Fruit fly (Drosophila melanogaster) whole organism, embryonic: Measurements from ENCODE around the gene yellow-e3.

ENCODE experiments used
- Ada2b ChIP-seq: fragments of 200-800 bp; sonication (Bioruptor generic); IDR thresholded peaks from 2 replicates; pipeline ENCODE4 v1.3.6; 2022; ENCODE audit warnings: missing biosample characterization, missing genetic modification characterization
- Antp ChIP-seq: fragments of 200-800 bp; sonication (Bioruptor generic); optimal IDR thresholded peaks from 3 replicates; lab custom pipeline; 2016; ENCODE audit warnings: missing biosample characterization, missing genetic modification characterization
- Bgb ChIP-seq: fragments of 200-800 bp; sonication (Bioruptor generic); IDR thresholded peaks from 2 replicates; pipeline ENCODE4 v1.3.6; 2022; ENCODE audit warnings: missing biosample characterization, missing genetic modification characterization; ENCODE audit not compliant: partially characterized antibody
- CG11247 ChIP-seq: fragments of 200-800 bp; sonication (Bioruptor generic); IDR thresholded peaks from 2 replicates; pipeline ENCODE4 v1.3.6; 2022; ENCODE audit warnings: missing biosample characterization, missing genetic modification characterization
- CG1233 ChIP-seq: fragments of 200-800 bp; sonication (Bioruptor generic); optimal IDR thresholded peaks from 4 replicates; lab custom pipeline; 2018; ENCODE audit warnings: missing biosample characterization, mild to moderate bottlenecking, missing genetic modification characterization
- CG13624 ChIP-seq: fragments of 200-800 bp; sonication (Bioruptor generic); optimal IDR thresholded peaks from 2 replicates; lab custom pipeline; 2016; ENCODE audit warnings: missing biosample characterization, missing genetic modification characterization
- CG15011 ChIP-seq: fragments of 200-800 bp; sonication (Bioruptor generic); optimal IDR thresholded peaks from 3 replicates; lab custom pipeline; 2018; ENCODE audit warnings: missing biosample characterization, mild to moderate bottlenecking, missing genetic modification characterization
- CG15073 ChIP-seq: fragments of 200-800 bp; sonication (Bioruptor generic); optimal IDR thresholded peaks from 2 replicates; lab custom pipeline; 2016; ENCODE audit warnings: missing biosample characterization, missing genetic modification characterization
- CG18619 ChIP-seq: fragments of 200-800 bp; sonication (Bioruptor generic); optimal IDR thresholded peaks from 3 replicates; lab custom pipeline; 2017; ENCODE audit warnings: missing biosample characterization, mild to moderate bottlenecking, missing genetic modification characterization
- CG18764 ChIP-seq: fragments of 200-800 bp; sonication (Bioruptor generic); optimal IDR thresholded peaks from 3 replicates; lab custom pipeline; 2016; ENCODE audit warnings: missing biosample characterization, missing genetic modification characterization
- CG7271 ChIP-seq: fragments of 200-800 bp; sonication (Bioruptor generic); optimal IDR thresholded peaks from 2 replicates; lab custom pipeline; 2018; ENCODE audit warnings: missing biosample characterization, mild to moderate bottlenecking, missing genetic modification characterization, moderate library complexity
- CG7987 ChIP-seq: fragments of 200-800 bp; sonication (Bioruptor generic); optimal IDR thresholded peaks from 2 replicates; lab custom pipeline; 2018; ENCODE audit warnings: missing biosample characterization, mild to moderate bottlenecking, missing genetic modification characterization, moderate library complexity
- CG8765 ChIP-seq: fragments of 200-800 bp; sonication (Bioruptor generic); IDR thresholded peaks from 2 replicates; pipeline ENCODE4 v1.3.6; 2022; ENCODE audit warnings: missing biosample characterization, missing genetic modification characterization
- CG9437 ChIP-seq: fragments of 200-800 bp; sonication (Bioruptor generic); optimal IDR thresholded peaks from 2 replicates; lab custom pipeline; 2018; ENCODE audit warnings: missing biosample characterization, mild to moderate bottlenecking, missing genetic modification characterization
- Dad ChIP-seq: fragments of 200-800 bp; sonication (Bioruptor generic); optimal IDR thresholded peaks from 3 replicates; lab custom pipeline; 2016; ENCODE audit warnings: missing biosample characterization, missing genetic modification characterization
- Dbx ChIP-seq: fragments of 200-800 bp; sonication (Bioruptor generic); IDR thresholded peaks from 3 replicates; pipeline ENCODE4 v1.3.6; 2022; ENCODE audit warnings: missing biosample characterization, missing genetic modification characterization
- Elba2 ChIP-seq: fragments of 200-800 bp; sonication (Bioruptor generic); optimal IDR thresholded peaks from 3 replicates; lab custom pipeline; 2016; ENCODE audit warnings: missing biosample characterization, missing genetic modification characterization
- Fer2 ChIP-seq: fragments of 200-800 bp; sonication (Bioruptor generic); optimal IDR thresholded peaks from 2 replicates; lab custom pipeline; 2018; ENCODE audit warnings: missing biosample characterization, mild to moderate bottlenecking, missing genetic modification characterization, moderate library complexity
- Lpt ChIP-seq: fragments of >200 bp; optimal IDR thresholded peaks from 2 replicates; lab custom pipeline; 2018; ENCODE audit warnings: missing biosample characterization, missing genetic modification characterization
- Meics ChIP-seq: fragments of 200-800 bp; sonication (Bioruptor generic); optimal IDR thresholded peaks from 2 replicates; lab custom pipeline; 2017; ENCODE audit warnings: missing biosample characterization, mild to moderate bottlenecking, missing genetic modification characterization
- Nf-YB ChIP-seq: fragments of 200-800 bp; sonication (Bioruptor generic); optimal IDR thresholded peaks from 3 replicates; lab custom pipeline; 2019; ENCODE audit warnings: missing biosample characterization, mild to moderate bottlenecking, missing genetic modification characterization, moderate library complexity
- Ravus ChIP-seq: fragments of 200-800 bp; sonication (Bioruptor generic); IDR thresholded peaks from 2 replicates; pipeline ENCODE4 v1.3.6; 2022; ENCODE audit warnings: missing biosample characterization, missing genetic modification characterization
- Six4 ChIP-seq: fragments of 200-800 bp; sonication (Bioruptor generic); optimal IDR thresholded peaks from 2 replicates; lab custom pipeline; 2016; ENCODE audit warnings: missing biosample characterization, missing genetic modification characterization
- Sry-δ ChIP-seq: fragments of 200-800 bp; sonication (Bioruptor generic); optimal IDR thresholded peaks from 2 replicates; lab custom pipeline; 2016; ENCODE audit warnings: missing biosample characterization, missing genetic modification characterization
- Stat92E ChIP-seq, 3 experiments: fragments of >200 bp in 2 of 3; fragments of 200-800 bp in 1 of 3; sonication (Bioruptor generic) in 1 of 3; optimal IDR thresholded peaks; 2 replicates each; lab custom pipeline; 2017 to 2019; ENCODE audit warnings: missing biosample characterization in 3 of 3, missing genetic modification characterization in 3 of 3, mild to moderate bottlenecking in 1 of 3, moderate library complexity in 1 of 3
- ac ChIP-seq: fragments of 200-800 bp; sonication (Bioruptor generic); optimal IDR thresholded peaks from 3 replicates; lab custom pipeline; 2017; ENCODE audit warnings: missing biosample characterization, mild to moderate bottlenecking, missing genetic modification characterization
- al ChIP-seq: fragments of 200-800 bp; sonication (Bioruptor generic); IDR thresholded peaks from 2 replicates; pipeline ENCODE4 v1.3.6; 2022; ENCODE audit warnings: missing biosample characterization, missing genetic modification characterization
- ara ChIP-seq: fragments of 200-800 bp; sonication (Bioruptor generic); IDR thresholded peaks from 2 replicates; pipeline ENCODE4 v1.3.6; 2022; ENCODE audit warnings: missing biosample characterization, missing genetic modification characterization
- br ChIP-seq: fragments of >200 bp; optimal IDR thresholded peaks from 2 replicates; lab custom pipeline; 2017
- bsh ChIP-seq, 2 experiments: fragments of 200-800 bp; sonication (Bioruptor generic); optimal IDR thresholded peaks; 2 replicates each; lab custom pipeline; 2017 to 2018; ENCODE audit warnings: mild to moderate bottlenecking in 2 of 2, missing biosample characterization in 2 of 2, missing genetic modification characterization in 2 of 2, moderate library complexity in 1 of 2
- crc ChIP-seq: fragments of 200-800 bp; sonication (Bioruptor generic); optimal IDR thresholded peaks from 2 replicates; lab custom pipeline; 2016; ENCODE audit warnings: missing biosample characterization, missing genetic modification characterization
- dati ChIP-seq: fragments of 200-800 bp; sonication (Bioruptor generic); IDR thresholded peaks from 2 replicates; pipeline ENCODE4 v1.3.6; 2022; ENCODE audit warnings: missing biosample characterization, missing genetic modification characterization
- grn ChIP-seq: fragments of 200-800 bp; sonication (Bioruptor generic); optimal IDR thresholded peaks from 3 replicates; lab custom pipeline; 2017; ENCODE audit warnings: missing biosample characterization, missing genetic modification characterization
- ham ChIP-seq: fragments of 200-800 bp; sonication (Bioruptor generic); IDR thresholded peaks from 2 replicates; pipeline ENCODE4 v1.3.6; 2022; ENCODE audit warnings: missing biosample characterization, missing genetic modification characterization
- kah ChIP-seq: fragments of 200-800 bp; sonication (Bioruptor generic); optimal IDR thresholded peaks from 2 replicates; lab custom pipeline; 2018; ENCODE audit warnings: missing biosample characterization, mild to moderate bottlenecking, missing genetic modification characterization
- maf-S ChIP-seq: fragments of 200-800 bp; sonication (Bioruptor generic); optimal IDR thresholded peaks from 2 replicates; lab custom pipeline; 2016; ENCODE audit warnings: missing biosample characterization, missing genetic modification characterization
- nau ChIP-seq: fragments of 200-800 bp; sonication (Bioruptor generic); optimal IDR thresholded peaks from 3 replicates; lab custom pipeline; 2017; ENCODE audit warnings: missing biosample characterization, mild to moderate bottlenecking, missing genetic modification characterization, missing genetic modification reagents
- nom ChIP-seq: fragments of 200-800 bp; sonication (Bioruptor generic); optimal IDR thresholded peaks from 2 replicates; lab custom pipeline; 2017; ENCODE audit warnings: missing biosample characterization, missing genetic modification characterization, mild to moderate bottlenecking, moderate library complexity, missing genetic modification reagents
- odd ChIP-seq: fragments of 200-800 bp; sonication (Bioruptor generic); optimal IDR thresholded peaks from 2 replicates; lab custom pipeline; 2017; ENCODE audit warnings: missing biosample characterization, mild to moderate bottlenecking, missing genetic modification characterization
- pzg ChIP-seq: fragments of 200-800 bp; sonication (Bioruptor generic); optimal IDR thresholded peaks from 3 replicates; lab custom pipeline; 2018; ENCODE audit warnings: missing biosample characterization, mild to moderate bottlenecking, missing genetic modification characterization, moderate library complexity
- row ChIP-seq: fragments of 200-800 bp; sonication (Bioruptor generic); IDR thresholded peaks from 3 replicates; pipeline ENCODE4 v1.3.6; 2022; ENCODE audit warnings: missing biosample characterization, missing genetic modification characterization
- sc ChIP-seq, 3 experiments: fragments of >200 bp in 2 of 3; fragments of 200-800 bp in 1 of 3; sonication (Bioruptor generic) in 1 of 3; optimal IDR thresholded peaks; 2 replicates in 2 of 3; 3 replicates in 1 of 3; lab custom pipeline; 2017; ENCODE audit warnings: mild to moderate bottlenecking in 1 of 3, missing biosample characterization in 1 of 3, missing genetic modification characterization in 1 of 3, missing genetic modification reagents in 1 of 3
- scrt ChIP-seq: fragments of 200-800 bp; sonication (Bioruptor generic); optimal IDR thresholded peaks from 2 replicates; lab custom pipeline; 2018; ENCODE audit warnings: missing biosample characterization, mild to moderate bottlenecking, missing genetic modification characterization, moderate library complexity
- seq ChIP-seq: fragments of 200-800 bp; sonication (Bioruptor generic); IDR thresholded peaks from 2 replicates; pipeline ENCODE4 v1.3.6; 2022; ENCODE audit warnings: missing biosample characterization, missing genetic modification characterization
- sima ChIP-seq: fragments of 200-800 bp; sonication (Bioruptor generic); optimal IDR thresholded peaks from 2 replicates; lab custom pipeline; 2016; ENCODE audit warnings: missing biosample characterization, missing genetic modification characterization
- sisA ChIP-seq: fragments of 200-800 bp; sonication (Bioruptor generic); IDR thresholded peaks from 2 replicates; pipeline ENCODE4 v1.3.6; 2022; ENCODE audit warnings: missing biosample characterization, missing genetic modification characterization
- tio ChIP-seq: fragments of 200-800 bp; sonication (Bioruptor generic); optimal IDR thresholded peaks from 2 replicates; lab custom pipeline; 2017; ENCODE audit warnings: missing biosample characterization, missing genetic modification characterization, inconsistent platforms
- wek ChIP-seq: fragments of 200-800 bp; sonication (Bioruptor generic); optimal IDR thresholded peaks from 3 replicates; lab custom pipeline; 2018; ENCODE audit warnings: missing biosample characterization, mild to moderate bottlenecking, missing genetic modification characterization, moderate library complexity

yellow-e3 gene

DNA sequence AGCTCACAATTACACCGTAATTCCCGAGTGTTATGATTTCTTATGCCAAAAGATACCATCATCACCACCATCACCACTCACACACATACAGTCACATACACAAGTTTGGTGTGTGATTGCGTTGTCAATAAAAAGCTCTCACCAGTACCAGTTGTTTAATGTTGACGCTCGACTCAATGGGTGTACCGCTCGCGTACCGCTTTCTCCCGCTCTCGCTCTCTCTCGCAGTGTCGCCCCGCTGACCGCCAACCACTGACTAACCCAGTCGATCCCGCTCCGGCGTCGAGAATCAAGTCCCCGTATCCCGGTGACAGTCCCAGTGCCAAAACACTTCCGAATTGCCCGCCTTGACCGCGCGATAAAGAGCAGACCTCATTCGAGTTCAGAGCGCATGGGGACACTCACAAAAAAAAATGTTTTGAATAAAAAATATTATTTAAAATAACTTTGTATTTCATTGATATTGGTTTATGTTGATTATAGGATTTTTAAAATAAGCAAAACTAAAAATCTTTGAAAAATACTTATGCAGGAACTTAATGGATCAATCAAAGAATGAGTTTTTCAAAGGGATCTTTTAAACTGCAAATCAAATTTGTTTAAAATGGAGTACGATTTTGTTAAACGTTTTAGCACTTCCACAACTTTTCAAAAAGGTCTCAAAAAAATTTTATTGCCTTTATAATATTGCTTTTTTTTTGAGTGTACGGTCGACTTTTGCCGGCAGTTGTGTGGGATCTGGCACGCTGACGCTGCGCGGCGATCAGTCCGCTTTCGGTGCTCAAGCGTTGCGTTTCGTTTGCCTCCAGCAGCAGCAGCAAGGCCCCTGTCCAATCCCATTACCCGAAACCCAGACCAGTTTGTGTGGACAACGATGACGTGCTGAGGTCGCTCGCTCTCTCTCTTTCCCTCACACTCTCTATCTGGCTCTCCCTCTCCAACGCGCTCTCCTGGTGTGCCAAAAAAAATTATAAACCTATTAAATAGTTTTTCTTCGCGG lies 40.2 kb downstream of the yellow-e3 start, which contains the start of gene Dic1 (continued):
- peak; percentile 77 for TF ChIP-seq dati (GFP tag; lab: Robert Waterston, UW)
- TF ChIP-seq CG9437 (GFP tag; lab: Kevin White, UChicago), result peak; percentile 95
- TF ChIP-seq br (lab: Kevin White, UChicago), result no peak
- peak; percentile 46 for TF ChIP-seq Sry-δ (GFP tag; lab: Kevin White, UChicago)
- peak; percentile 79 for TF ChIP-seq ara (GFP tag; lab: Robert Waterston, UW)
- peak; percentile 94 for TF ChIP-seq row (GFP tag; lab: Robert Waterston, UW)
- peak; percentile 64; the same call in 1 of the 2 replicates for TF ChIP-seq ham (GFP tag; lab: Robert Waterston, UW)
- TF ChIP-seq Meics, result peak; percentile 98
- peak; percentile 95 for TF ChIP-seq CG15011 (GFP tag; lab: Kevin White, UChicago)
- TF ChIP-seq Bgb, result peak; percentile 68; the same call in 1 of the 2 replicates
- peak; percentile 49 for TF ChIP-seq wek (GFP tag; lab: Kevin White, UChicago)
- peak; percentile 96 for TF ChIP-seq scrt
- TF ChIP-seq Six4, result peak; percentile 93
- peak; percentile 84 for TF ChIP-seq CG7271 (tag; lab: Kevin White, UChicago)
- TF ChIP-seq CG11247 (GFP tag; lab: Robert Waterston, UW), result peak; percentile 85
- peak; percentile 92 for TF ChIP-seq sisA (GFP tag; lab: Robert Waterston, UW)
- no peak for TF ChIP-seq Stat92E (GFP tag; optimal IDR thresholded peaks at IDR 0.05; lab: Kevin White, UChicago)
- peak; percentile 91 for TF ChIP-seq seq (GFP tag; lab: Robert Waterston, UW)
- peak; percentile 61; the same call in 1 of the 2 replicates for TF ChIP-seq CG8765 (GFP tag; lab: Robert Waterston, UW)
- TF ChIP-seq sc (optimal IDR thresholded peaks at IDR 0.05; lab: Kevin White, UChicago), result no peak
- TF ChIP-seq sc (GFP tag; optimal IDR thresholded peaks at IDR 0.05; lab: Kevin White, UChicago), result peak; percentile 96
- TF ChIP-seq maf-S (GFP tag; lab: Kevin White, UChicago), result peak; percentile 87
- TF ChIP-seq Lpt, result no peak
- TF ChIP-seq pzg (GFP tag; lab: Kevin White, UChicago), result no peak
- TF ChIP-seq Fer2 (tag; lab: Kevin White, UChicago), result peak; percentile 95
- peak; percentile 72 for TF ChIP-seq CG15073
- peak; percentile 93 for TF ChIP-seq CG18764 (GFP tag; lab: Kevin White, UChicago)
- TF ChIP-seq CG18619 (GFP tag; lab: Kevin White, UChicago), result peak; percentile 98
- peak; percentile 85 to 96 for TF ChIP-seq bsh (GFP tag; optimal IDR thresholded peaks at IDR 0.05; lab: Kevin White, UChicago)
- TF ChIP-seq Nf-YB (GFP tag; lab: Kevin White, UChicago), result peak; percentile 86
- peak; percentile 74 for TF ChIP-seq ac (GFP tag; lab: Kevin White, UChicago)
- peak; percentile 75 for TF ChIP-seq CG7987 (GFP tag; lab: Kevin White, UChicago)
- peak; percentile 69 for TF ChIP-seq Ravus (GFP tag; lab: Robert Waterston, UW)
- peak; percentile 49 for TF ChIP-seq Elba2 (GFP tag; lab: Kevin White, UChicago)
- peak; percentile 96 for TF ChIP-seq Dbx (GFP tag; lab: Robert Waterston, UW)
- TF ChIP-seq al, result peak; percentile 91
- TF ChIP-seq crc (GFP tag; lab: Kevin White, UChicago), result peak; percentile 75
- peak; percentile 97 for TF ChIP-seq odd (GFP tag; lab: Kevin White, UChicago)
- peak; percentile 92 for TF ChIP-seq CG13624 (GFP tag; lab: Kevin White, UChicago)
- TF ChIP-seq CG1233 (GFP tag; lab: Kevin White, UChicago), result peak; percentile 97
- peak; percentile 95 for TF ChIP-seq nau (GFP tag; lab: Kevin White, UChicago)
- TF ChIP-seq kah (GFP tag; lab: Kevin White, UChicago), result peak; percentile 93
- TF ChIP-seq tio (GFP tag; lab: Kevin White, UChicago), result peak; percentile 98
- TF ChIP-seq grn (GFP tag; lab: Kevin White, UChicago), result peak; percentile 3
- TF ChIP-seq sima (GFP tag; lab: Kevin White, UChicago), result peak; percentile 59
- peak; percentile 86 for TF ChIP-seq Ada2b (GFP tag; lab: Robert Waterston, UW)
- peak; percentile 88 for TF ChIP-seq Antp (GFP tag; lab: Kevin White, UChicago)
- TF ChIP-seq nom (GFP tag; lab: Kevin White, UChicago), result peak; percentile 87
- peak; percentile 83 for TF ChIP-seq Dad (GFP tag; lab: Kevin White, UChicago)
